Fruit fly (Drosophila melanogaster): ENCODE measurements around the gene ScpX.

The ScpX gene

DNA sequence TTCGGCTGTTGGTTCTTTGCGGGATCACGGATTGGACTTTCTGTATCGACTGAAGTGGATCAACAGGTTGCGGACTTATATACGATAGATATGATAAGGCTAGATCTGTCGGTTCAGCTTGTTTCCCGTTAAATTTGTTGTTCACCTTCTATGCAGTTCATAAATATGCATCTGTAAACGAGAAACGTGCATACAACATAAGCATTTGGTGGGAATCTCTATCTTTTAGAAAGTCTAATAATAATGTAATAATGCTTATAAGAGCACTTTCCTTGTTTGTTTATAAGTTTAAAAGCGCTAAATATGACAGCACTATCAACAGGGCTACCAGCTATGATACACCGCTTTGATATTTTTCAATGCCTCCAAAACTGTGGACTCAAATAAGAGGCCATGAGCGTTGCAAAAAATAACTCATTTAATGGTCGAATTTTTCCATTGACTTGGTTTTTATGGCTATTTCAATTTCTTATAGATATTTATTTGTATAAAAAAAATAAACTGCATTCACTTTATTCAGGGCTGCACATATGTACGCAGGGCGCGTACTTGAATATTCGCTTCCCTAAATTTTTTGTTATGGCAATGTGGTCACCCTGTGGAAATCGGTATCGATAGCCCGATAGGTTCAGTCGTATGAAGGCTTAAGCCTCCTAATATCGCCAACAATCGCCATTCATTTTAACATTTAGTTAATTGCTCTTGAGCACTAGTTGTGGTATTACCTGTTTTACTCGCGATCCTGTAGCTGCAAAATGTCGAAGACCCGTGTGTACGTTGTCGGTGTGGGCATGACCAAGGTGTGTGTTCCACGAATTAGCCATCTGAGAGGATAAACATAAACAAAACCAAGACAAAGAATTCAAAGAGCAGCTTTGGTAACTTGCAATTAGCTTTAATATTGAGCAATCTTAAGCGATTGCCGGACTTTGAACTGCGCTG, at the start of gene ScpX, which contains the start of gene CG17597:
TSS of gene ScpX (plus strand) at position 643 of the 942 bp plus-strand sequence.
TSS of gene CG17597 (minus strand) at position 567 of the 942 bp plus-strand sequence.
- TF ChIP-seq dsx (GFP tag; optimal IDR thresholded peaks at IDR 0.05; ENCODE audit: poor library complexity, severe bottlenecking) (peak; percentile 16), Eip75B (GFP tag; optimal IDR thresholded peaks at IDR 0.05) (peak; percentile 66), CG10669 (GFP tag; optimal IDR thresholded peaks at IDR 0.05) (peak; percentile 40), CG6792 (GFP tag; optimal IDR thresholded peaks at IDR 0.05) (peak; percentile 21), Hr38 (GFP tag; optimal IDR thresholded peaks at IDR 0.05) (no peak), net (GFP tag; optimal IDR thresholded peaks at IDR 0.05) (no peak), fkh (GFP tag; optimal IDR thresholded peaks at IDR 0.05) (peak; percentile 94), Hr4 (GFP tag; optimal IDR thresholded peaks at IDR 0.05) (peak; percentile 76), Sox14 (GFP tag; optimal IDR thresholded peaks at IDR 0.05) (peak; percentile 71), Gug (GFP tag; IDR thresholded peaks at IDR 0.05) (no peak), lz (GFP tag; optimal IDR thresholded peaks at IDR 0.05) (peak; percentile 65), topi (GFP tag; optimal IDR thresholded peaks at IDR 0.05) (peak; percentile 52), CG4318 (GFP tag; optimal IDR thresholded peaks at IDR 0.05) (no peak), CG15336 (GFP tag; IDR thresholded peaks at IDR 0.05) (peak; percentile 47; the same call in 1 of the 2 replicates), Sox15 (GFP tag; optimal IDR thresholded peaks at IDR 0.05) (peak; percentile 45), cyc (GFP tag; optimal IDR thresholded peaks at IDR 0.05) (peak; percentile 63), OdsH (GFP tag; optimal IDR thresholded peaks at IDR 0.05) (peak; percentile 50), CG6808 (GFP tag; optimal IDR thresholded peaks at IDR 0.05) (peak; percentile 48), CG6854 (GFP tag; optimal IDR thresholded peaks at IDR 0.05) (peak; percentile 54), Ets21C (GFP tag; optimal IDR thresholded peaks at IDR 0.05) (no peak), Blimp-1 (GFP tag; optimal IDR thresholded peaks at IDR 0.05) (no peak), CG11294 (GFP tag; IDR thresholded peaks at IDR 0.05) (no peak), achi (GFP tag; optimal IDR thresholded peaks at IDR 0.05) (peak; percentile 65), Eip78C (GFP tag) (peak; percentile 69), CG34406 (GFP tag; optimal IDR thresholded peaks at IDR 0.05) (peak; percentile 18), esn (GFP tag; optimal IDR thresholded peaks at IDR 0.05) (peak; percentile 76), salr (GFP tag; optimal IDR thresholded peaks at IDR 0.05) (peak; percentile 18 to 56), CG32006 (GFP tag; optimal IDR thresholded peaks at IDR 0.05) (peak; percentile 60), CG9139 (GFP tag; optimal IDR thresholded peaks at IDR 0.05) (peak; percentile 25), CG16779 (tag; optimal IDR thresholded peaks at IDR 0.05) (peak; percentile 64), CG1621 (tag; optimal IDR thresholded peaks at IDR 0.05) (peak; percentile 23), CG7368 (GFP tag; optimal IDR thresholded peaks at IDR 0.05) (no peak), acj6 (GFP tag; optimal IDR thresholded peaks at IDR 0.05) (no peak), eg (GFP tag; IDR thresholded peaks at IDR 0.05) (0 out of 3 replicates have a peak, but pooled peaks have one; percentile 17), dac (GFP tag; optimal IDR thresholded peaks at IDR 0.05) (peak; percentile 4), CG11762 (GFP tag; optimal IDR thresholded peaks at IDR 0.05; ENCODE audit: insufficient read depth) (no peak), Ets96B (tag; optimal IDR thresholded peaks at IDR 0.05) (peak; percentile 62), CG6163 (GFP tag; IDR thresholded peaks at IDR 0.05) (no peak; the same call in 2 of the 3 replicates), Hr39 (GFP tag; optimal IDR thresholded peaks at IDR 0.05) (peak; percentile 73), CG11902 (GFP tag; optimal IDR thresholded peaks at IDR 0.05) (peak; percentile 28), spab (GFP tag; optimal IDR thresholded peaks at IDR 0.05) (no peak), CG3032 (tag; optimal IDR thresholded peaks at IDR 0.05) (peak; percentile 55), pdm3 (GFP tag; optimal IDR thresholded peaks at IDR 0.05) (peak; percentile 74), CG3919 (GFP tag; optimal IDR thresholded peaks at IDR 0.05) (peak; percentile 46), CG8319 (GFP tag; optimal IDR thresholded peaks at IDR 0.05) (peak; percentile 38), Smox (GFP tag; optimal IDR thresholded peaks at IDR 0.05) (no peak), CG8119 (GFP tag; IDR thresholded peaks at IDR 0.05) (peak; percentile 44; the same call in 2 of the 3 replicates), fd59A (GFP tag; optimal IDR thresholded peaks at IDR 0.05) (peak; percentile 5), svp (GFP tag) (peak; percentile 97), Eip93F (GFP tag; optimal IDR thresholded peaks at IDR 0.05) (peak; percentile 71)

Measured in whole organism, prepupa.